Worm (Caenorhabditis elegans): ENCODE measurements around the gene cpna-1.

The cpna-1 gene

ce11 chrII:4237701-4238214 is 51.3 kb downstream of the cpna-1 start, which contains the start of the genes fbxc-44 and C16A11.2:
Gene fbxc-44 (minus strand): TSS chrII:4237751.
Gene C16A11.2 (plus strand): TSS chrII:4238203.
- TF ChIP-seq C06A6.2 (GFP tag; conservative IDR thresholded peaks at IDR 0.05) = no peak
- TF ChIP-seq madf-6 (GFP tag; IDR thresholded peaks at IDR 0.05) = peak; percentile 92
- no peak for TF ChIP-seq nfya-1 (tag; optimal IDR thresholded peaks at IDR 0.05; ENCODE audit: borderline replicate concordance, insufficient read depth)
- no peak for TF ChIP-seq egrh-3 (GFP tag; IDR thresholded peaks at IDR 0.05)
- peak; percentile 24 for TF ChIP-seq F23B12.7 (tag; optimal IDR thresholded peaks at IDR 0.05; ENCODE audit: insufficient read depth)
- TF ChIP-seq mcd-1 (GFP tag; IDR thresholded peaks at IDR 0.05) = peak; percentile 52; the same call in 1 of the 2 replicates
- TF ChIP-seq ccch-3 (GFP tag; optimal IDR thresholded peaks at IDR 0.05) = no peak
- TF ChIP-seq tbp1 (GFP tag; optimal IDR thresholded peaks at IDR 0.05) = peak; percentile 26
- TF ChIP-seq unc-130 (GFP tag; optimal IDR thresholded peaks at IDR 0.05) = peak; percentile 31
- TF ChIP-seq lsl-1 (GFP tag; optimal IDR thresholded peaks at IDR 0.05) = peak; percentile 96
- TF ChIP-seq xnd-1 (tag; optimal IDR thresholded peaks at IDR 0.05) = peak; percentile 96
- TF ChIP-seq snpc-4 (GFP tag; optimal IDR thresholded peaks at IDR 0.05) = no peak
- peak in 2 of 4 experiments; percentile 4 to 57 for TF ChIP-seq snpc-4 (tag; optimal IDR thresholded peaks at IDR 0.05)
- no peak for TF ChIP-seq dpff-1 (tag; optimal IDR thresholded peaks at IDR 0.05)
- TF ChIP-seq sea-2 (GFP tag; IDR thresholded peaks at IDR 0.05) = no peak
- TF ChIP-seq F57C9.4 (tag; optimal IDR thresholded peaks at IDR 0.05) = no peak
- 0 out of 2 replicates have a peak, but pooled peaks have one; percentile 40 for TF ChIP-seq pbrm-1 (GFP tag; IDR thresholded peaks at IDR 0.05)
- TF ChIP-seq F33H1.4 (GFP tag; IDR thresholded peaks at IDR 0.05) = peak; percentile 94
- TF ChIP-seq tlf-1 (GFP tag; optimal IDR thresholded peaks at IDR 0.05) = peak; percentile 39
- TF ChIP-seq him-1 (tag; optimal IDR thresholded peaks at IDR 0.05) = peak; percentile 48
- TF ChIP-seq rec-8 (tag; optimal IDR thresholded peaks at IDR 0.05) = peak in 1 of 2 experiments; percentile 6
- TF ChIP-seq sdz-38 (tag; optimal IDR thresholded peaks at IDR 0.05) = no peak
- TF ChIP-seq aptf-3 (GFP tag; IDR thresholded peaks at IDR 0.05) = no peak
- peak; percentile 59; the same call in 1 of the 2 replicates for TF ChIP-seq ceh-91 (GFP tag; IDR thresholded peaks at IDR 0.05)
- peak; percentile 13 for TF ChIP-seq rpc-1 (optimal IDR thresholded peaks at IDR 0.05)
- no peak for TF ChIP-seq rpc-1 (tag; optimal IDR thresholded peaks at IDR 0.05)
- TF ChIP-seq ceh-100 (GFP tag; IDR thresholded peaks at IDR 0.05) = peak; percentile 24; the same call in 1 of the 2 replicates
- TF ChIP-seq lin-40 (tag; optimal IDR thresholded peaks at IDR 0.05) = no peak
- no peak for TF ChIP-seq egl-44 (GFP tag; IDR thresholded peaks at IDR 0.05)
- TF ChIP-seq F49E8.2 (tag; optimal IDR thresholded peaks at IDR 0.05; ENCODE audit: insufficient read depth) = peak; percentile 22
- no peak for TF ChIP-seq attf-3 (GFP tag; conservative IDR thresholded peaks at IDR 0.05)
- peak; percentile 46 for TF ChIP-seq lin-54 (GFP tag; optimal IDR thresholded peaks at IDR 0.05)
- TF ChIP-seq nhr-179 (tag; optimal IDR thresholded peaks at IDR 0.05) = no peak
- peak; percentile 17 for TF ChIP-seq snpc-1.3 (tag; optimal IDR thresholded peaks at IDR 0.05; ENCODE audit: insufficient read depth)
- TF ChIP-seq ztf-26 (tag; optimal IDR thresholded peaks at IDR 0.05) = no peak
- TF ChIP-seq madf-8 (GFP tag; conservative IDR thresholded peaks at IDR 0.05) = peak; percentile 83
- no peak for TF ChIP-seq lag-1 (GFP tag; IDR thresholded peaks at IDR 0.05)
- TF ChIP-seq B0336.3 (GFP tag; IDR thresholded peaks at IDR 0.05) = peak; percentile 49; the same call in 1 of the 2 replicates
- no peak for TF ChIP-seq atf-7 (tag; optimal IDR thresholded peaks at IDR 0.05)
- peak; percentile 5 for TF ChIP-seq efl-1 (GFP tag; optimal IDR thresholded peaks at IDR 0.05)
- peak in 1 of 2 experiments; percentile 9 for TF ChIP-seq let-607 (tag; optimal IDR thresholded peaks at IDR 0.05)
- no peak for TF ChIP-seq cebp-1 (GFP tag; IDR thresholded peaks at IDR 0.05)
- peak; percentile 52 for TF ChIP-seq cebp-1 (tag; optimal IDR thresholded peaks at IDR 0.05)
- peak; percentile 16; the same call in 1 of the 2 replicates for TF ChIP-seq C17E4.6 (GFP tag; IDR thresholded peaks at IDR 0.05)
- TF ChIP-seq tbx-9 (tag; optimal IDR thresholded peaks at IDR 0.05; ENCODE audit: borderline replicate concordance) = no peak
- TF ChIP-seq Y67H2A.10 (GFP tag; conservative IDR thresholded peaks at IDR 0.05) = no peak
- peak; percentile 47 for TF ChIP-seq athp-1 (tag; optimal IDR thresholded peaks at IDR 0.05)
- TF ChIP-seq ets-4 (GFP tag; optimal IDR thresholded peaks at IDR 0.05) = no peak

All from whole organism, young adult.